Worm (Caenorhabditis elegans) whole organism, L4 larva: ENCODE measurements around the gene F07C6.4.

ENCODE experiments used
- T20F7.1 ChIP-seq: fragments of 200-800 bp; sonication (Bioruptor generic); optimal IDR thresholded peaks from 2 replicates; lab custom pipeline; 2018; ENCODE audit warnings: mild to moderate bottlenecking, missing genetic modification characterization, missing compliant biosample characterization
- nhr-25 ChIP-seq: sonication (generic microtip); optimal IDR thresholded peaks from 2 replicates; lab custom pipeline; 2017; ENCODE audit warnings: missing genetic modification characterization, mild to moderate bottlenecking, missing compliant biosample characterization, antibody characterized with exemption, moderate library complexity, borderline replicate concordance; ENCODE audit not compliant: insufficient read depth

DNA sequence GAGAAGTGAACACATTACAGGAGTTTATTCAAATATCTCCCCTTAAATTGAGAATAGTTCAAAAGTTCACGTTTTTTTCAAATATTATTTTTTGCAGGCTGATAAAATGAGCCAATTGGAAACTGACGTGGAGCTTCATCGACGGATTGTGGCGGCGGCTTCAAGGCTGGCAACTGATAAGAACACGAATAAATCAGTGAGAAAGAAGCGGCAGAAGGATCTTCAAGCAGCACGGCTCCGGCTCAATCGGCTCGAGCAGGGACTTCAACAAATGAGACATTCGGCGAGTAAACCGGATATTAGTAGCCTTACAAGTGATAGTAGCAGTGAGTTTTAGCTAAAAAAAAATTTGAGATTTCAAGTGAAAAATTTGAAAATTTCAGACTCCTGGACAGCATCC lies 19.6 kb downstream of the F07C6.4 start, which contains the start of gene M02B1.4:
- no peak for TF ChIP-seq T20F7.1 (GFP tag; lab: Kevin White, UChicago)
- TF ChIP-seq nhr-25: no peak
